Fruit fly (Drosophila melanogaster) Kc167 (cell line): ENCODE measurements around the gene CG43248.

Experiments used
- Myc ChIP-seq: fragments of >200 bp; optimal IDR thresholded peaks from 2 replicates; lab custom pipeline; 2017; ENCODE audit warnings: missing external identifiers
- Sin3A ChIP-seq: fragments of >200 bp; optimal IDR thresholded peaks from 2 replicates; lab custom pipeline; 2018; ENCODE audit warnings: missing external identifiers
- h ChIP-seq: fragments of >200 bp; optimal IDR thresholded peaks from 3 replicates; lab custom pipeline; 2018; ENCODE audit warnings: missing external identifiers
- insv ChIP-seq: fragments of >200 bp; optimal IDR thresholded peaks from 3 replicates; lab custom pipeline; 2018; ENCODE audit warnings: missing external identifiers
- psq ChIP-seq: fragments of >200 bp; optimal IDR thresholded peaks from 2 replicates; lab custom pipeline; 2017; ENCODE audit warnings: missing external identifiers
- ttk ChIP-seq: sonication (Bioruptor generic); optimal IDR thresholded peaks from 2 replicates; lab custom pipeline; 2017; ENCODE audit warnings: missing external identifiers

Gene CG43248

DNA sequence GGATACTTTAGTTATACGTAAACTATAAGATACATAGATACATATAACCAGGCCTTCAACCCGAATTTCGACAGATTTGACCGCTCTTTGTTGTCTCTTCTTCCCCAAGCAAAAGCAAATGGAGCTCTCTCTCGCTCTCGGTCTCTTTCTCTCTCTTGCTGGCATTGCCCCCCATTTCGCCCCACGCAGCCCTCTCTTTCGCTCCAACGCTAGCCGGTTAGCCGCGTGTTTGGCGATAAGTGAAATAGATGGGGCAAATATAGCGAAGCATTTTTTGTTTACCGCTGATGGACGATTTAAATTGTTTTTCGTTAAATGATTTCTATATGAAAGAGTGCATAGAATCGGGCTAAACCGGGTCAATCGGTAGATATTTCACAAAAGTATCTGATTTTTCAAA is 16.9 kb downstream of the CG43248 start:
- TF ChIP-seq psq (lab: Kevin White, UChicago), result no peak

DNA sequence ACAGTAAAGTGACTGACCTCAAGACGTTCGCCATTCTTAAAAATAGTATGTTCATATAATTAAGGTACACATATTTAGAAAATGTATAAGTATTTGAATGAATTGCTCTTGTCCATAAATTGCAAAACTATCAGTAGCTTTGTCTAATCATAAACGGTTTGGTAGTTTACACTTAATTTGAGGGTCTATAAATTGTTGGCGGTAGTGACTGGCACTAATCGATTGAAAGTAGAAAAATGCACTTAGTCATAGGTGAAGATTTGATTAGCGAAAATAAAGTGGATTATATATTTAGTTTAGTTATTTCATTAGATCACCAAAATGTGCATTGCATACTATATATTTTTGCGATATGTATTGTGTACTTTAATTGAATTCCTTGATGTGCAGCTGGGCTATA is 17.5 kb downstream of the CG43248 start:
- TF ChIP-seq insv (no peak), psq (lab: Kevin White, UChicago) (no peak), Sin3A (no peak), h (lab: Kevin White, UChicago) (no peak), Myc (no peak), ttk (no peak)

DNA sequence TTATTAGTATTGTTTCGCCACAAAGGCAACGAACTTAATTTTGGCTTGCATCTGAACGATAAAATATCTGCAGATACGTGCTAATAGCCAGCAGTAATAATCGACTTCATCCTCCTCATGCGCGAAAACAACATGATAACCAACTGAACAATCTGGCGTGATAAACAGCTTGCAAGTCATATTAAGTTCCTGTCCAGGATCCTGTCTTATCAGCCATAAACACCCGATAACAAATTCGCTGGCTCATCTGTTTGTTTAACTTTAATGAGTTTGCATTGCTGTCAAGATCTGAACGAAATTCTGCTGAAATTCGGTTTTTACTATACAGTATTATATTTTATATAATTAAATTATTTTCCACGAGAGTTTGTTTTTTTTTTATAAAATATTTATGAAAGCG is 18.0 kb downstream of the CG43248 start:
- TF ChIP-seq ttk (no peak), h (lab: Kevin White, UChicago) (no peak), psq (lab: Kevin White, UChicago) (no peak), Sin3A (no peak), insv (no peak), Myc (no peak)

DNA sequence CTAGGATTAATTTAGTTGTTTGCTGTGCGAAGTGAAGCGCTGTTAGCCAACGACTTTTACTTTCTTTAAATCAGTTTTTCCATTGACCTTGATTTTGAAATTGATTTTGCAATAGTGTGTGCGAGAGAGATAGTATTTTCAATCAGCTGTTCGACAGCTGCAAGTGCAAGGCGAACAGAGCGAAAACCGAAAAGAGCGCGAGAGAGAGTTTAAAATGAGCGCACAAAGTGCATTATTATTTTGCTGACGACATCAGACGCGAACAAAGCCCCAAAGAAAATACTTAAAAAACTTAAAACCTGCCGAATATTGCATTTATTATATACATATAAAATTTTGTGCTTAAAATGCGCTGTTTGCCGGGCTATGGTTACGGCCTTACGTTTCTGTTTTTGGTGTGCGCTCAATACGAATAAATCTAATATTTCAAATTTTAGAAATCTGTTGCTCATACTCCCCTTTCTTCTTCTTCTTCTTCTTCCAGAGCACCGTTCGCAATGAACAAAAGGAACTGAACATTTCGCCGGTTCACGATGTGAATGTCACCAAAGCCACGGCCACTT is 19.5 kb downstream of the CG43248 start:
- TF ChIP-seq h (lab: Kevin White, UChicago), result no peak
- no peak for TF ChIP-seq insv
- no peak for TF ChIP-seq psq (lab: Kevin White, UChicago)
- TF ChIP-seq Sin3A, result no peak
- no peak for TF ChIP-seq Myc
- no peak for TF ChIP-seq ttk

DNA sequence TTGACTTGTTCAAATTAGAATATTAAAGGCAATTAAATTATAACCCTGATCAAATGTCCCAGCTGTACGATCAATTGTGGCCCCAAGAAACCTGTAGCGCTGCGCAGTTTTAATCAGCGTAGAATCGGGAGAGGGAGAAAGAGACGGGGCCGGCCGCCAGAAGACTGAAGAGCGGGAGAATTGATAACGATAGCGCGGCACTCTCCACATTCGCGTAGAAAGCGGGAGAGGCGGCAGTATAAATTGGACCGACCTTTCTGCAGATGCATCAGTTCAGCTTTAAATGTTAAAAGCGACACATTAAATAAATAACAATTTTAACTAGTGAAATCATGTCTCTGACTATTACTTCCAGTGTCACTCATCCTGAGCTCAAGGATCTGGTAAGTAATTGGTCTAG is 20.5 kb downstream of the CG43248 start, which contains the start of gene MsrA:
Gene MsrA (plus strand): TSS at position 266 of the 400 bp plus-strand sequence.
- TF ChIP-seq ttk (no peak), psq (lab: Kevin White, UChicago) (no peak), Sin3A (no peak), h (lab: Kevin White, UChicago) (no peak), insv (no peak), Myc (no peak)

DNA sequence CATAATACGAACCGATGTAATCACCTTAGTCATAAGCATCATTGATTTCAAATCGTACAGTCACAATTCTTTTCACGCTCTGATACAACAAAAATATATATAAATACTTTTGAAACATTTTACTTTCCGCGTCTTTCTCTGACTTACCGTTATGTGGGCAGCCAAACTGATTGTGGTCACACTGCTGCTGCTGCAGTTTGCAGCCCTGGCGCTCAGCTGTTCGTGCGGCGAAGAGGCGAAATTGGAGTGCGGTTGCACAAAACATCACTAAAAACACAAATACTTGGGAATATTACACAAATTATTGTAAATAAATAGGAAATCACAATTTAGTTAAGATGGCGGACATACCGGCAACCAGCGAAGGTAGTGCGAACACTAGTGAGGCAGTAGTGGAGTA is 21.9 kb downstream of the CG43248 start, which contains the start of the genes gdl and gdl-ORF39:
Gene gdl (plus strand): TSS at position 48 of the 400 bp plus-strand sequence.
Gene gdl-ORF39 (plus strand): TSS at position 48 of the 400 bp plus-strand sequence.
- no peak for TF ChIP-seq ttk
- TF ChIP-seq Sin3A, result no peak
- no peak for TF ChIP-seq psq (lab: Kevin White, UChicago)
- TF ChIP-seq insv, result no peak
- no peak for TF ChIP-seq Myc
- no peak for TF ChIP-seq h (lab: Kevin White, UChicago)

DNA sequence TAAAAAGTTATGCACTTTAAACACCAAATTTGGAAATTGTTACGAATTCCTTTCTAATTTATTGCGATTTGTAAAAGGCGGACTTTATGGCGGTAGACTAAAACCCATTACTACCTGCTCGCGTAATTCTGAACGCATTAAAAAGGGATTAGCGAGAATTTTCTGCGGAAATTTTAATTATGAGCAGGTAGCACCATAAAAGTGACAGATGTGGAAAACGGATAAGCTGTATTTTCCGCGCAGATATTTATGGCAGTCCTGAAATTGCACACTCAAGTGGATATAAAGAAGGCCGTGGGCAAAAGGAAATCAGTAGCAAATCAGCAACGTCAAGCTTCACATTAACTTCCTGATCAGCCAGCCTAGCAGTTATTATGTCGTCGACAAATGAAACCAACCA is 22.5 kb downstream of the CG43248 start, which contains the start of gene Z600:
Gene Z600 (plus strand): TSS at position 312 of the 400 bp plus-strand sequence.
- TF ChIP-seq psq (lab: Kevin White, UChicago) (no peak), insv (no peak), ttk (no peak), h (lab: Kevin White, UChicago) (no peak), Myc (no peak), Sin3A (no peak)

DNA sequence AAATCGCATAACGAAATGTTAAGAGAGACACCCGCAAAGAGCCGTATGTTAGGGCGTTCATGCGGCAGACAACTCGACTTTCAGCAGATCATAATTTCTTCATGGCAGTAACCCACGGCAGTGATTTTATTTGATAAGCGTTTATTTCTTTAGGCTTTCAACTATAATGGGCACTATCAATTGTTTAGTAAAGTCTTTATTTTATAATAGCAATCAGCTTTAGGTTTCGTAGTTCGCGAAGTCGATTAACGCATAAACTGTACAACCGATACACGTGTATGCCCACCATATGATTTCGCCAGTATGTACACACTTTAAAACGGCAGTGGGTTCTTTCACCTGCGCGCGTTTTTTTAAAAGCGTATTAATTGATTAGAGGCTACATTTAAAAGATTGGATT is 23.0 kb downstream of the CG43248 start, which contains the start of gene CG7841:
Gene CG7841 (minus strand): TSS at position 20 of the 400 bp plus-strand sequence.
- no peak for TF ChIP-seq ttk

DNA sequence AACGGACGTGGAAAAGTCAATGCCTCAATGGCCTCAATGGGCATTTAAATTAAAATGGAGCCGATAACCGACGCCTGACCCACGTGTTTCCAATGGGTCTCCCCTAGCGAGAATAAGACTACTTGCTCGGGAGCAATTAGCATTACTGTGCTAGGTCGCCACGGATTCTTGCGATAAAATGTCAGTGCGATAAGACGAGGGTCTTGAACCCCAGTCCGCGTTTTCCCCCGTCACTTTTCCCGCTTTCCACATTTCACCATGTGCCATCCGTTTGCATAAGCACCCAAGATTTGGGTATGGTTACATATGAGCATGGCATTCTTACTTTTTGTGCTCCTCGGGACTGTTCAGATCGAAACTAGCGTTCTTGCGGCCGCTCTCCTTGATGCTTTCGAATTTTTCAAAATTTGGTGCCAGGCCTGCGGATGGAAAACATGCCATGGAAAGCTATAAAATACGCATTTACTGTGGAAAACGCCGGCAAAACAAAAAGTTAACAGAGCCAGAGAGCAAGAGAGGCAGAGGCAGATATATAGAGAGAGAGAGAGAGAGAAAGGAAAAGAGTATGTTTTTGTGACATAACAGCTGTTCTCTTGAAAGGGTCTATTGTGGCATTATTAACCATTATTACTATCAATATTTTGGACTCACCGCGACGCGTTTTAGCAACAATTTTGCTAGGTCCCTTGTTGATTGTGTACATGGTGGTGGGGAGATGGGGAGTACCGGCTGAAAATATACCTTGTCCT is 24.0 kb downstream of the CG43248 start:
- TF ChIP-seq psq (lab: Kevin White, UChicago) (no peak), h (lab: Kevin White, UChicago) (no peak), ttk (no peak), insv (no peak), Myc (no peak), Sin3A (no peak)

DNA sequence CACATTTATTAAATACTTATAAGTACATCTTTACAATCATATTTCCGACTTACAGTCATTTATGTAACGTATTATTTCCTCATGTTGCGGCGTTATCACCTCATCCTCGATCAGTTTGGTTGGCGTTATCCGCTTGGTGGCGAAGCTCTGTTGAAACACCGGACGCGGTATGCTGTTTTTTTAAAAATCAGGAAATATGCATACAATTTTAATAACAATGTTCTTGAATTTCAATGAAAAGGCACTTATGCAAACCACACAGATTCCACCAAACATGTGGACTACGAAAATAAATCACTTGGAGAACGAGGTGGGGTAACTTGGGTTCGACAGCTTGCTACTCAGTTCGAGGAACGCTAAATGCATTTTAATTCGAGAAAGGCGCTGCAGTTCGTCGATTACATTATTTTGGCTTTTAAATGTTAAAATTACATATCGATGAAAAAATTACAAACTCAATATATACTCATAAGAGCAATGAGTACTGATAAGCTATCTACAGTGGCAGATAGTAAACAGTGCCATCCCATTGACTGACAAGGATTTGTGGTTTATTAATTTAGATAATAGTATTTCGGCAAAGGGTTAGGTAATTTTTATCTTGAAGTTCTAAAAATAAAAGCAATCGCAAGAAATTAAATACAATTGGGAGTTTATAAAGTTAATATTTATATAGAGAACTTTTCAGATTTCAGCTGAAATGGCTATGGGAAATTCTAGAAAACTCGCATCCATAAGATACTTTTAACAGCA is 24.9 kb downstream of the CG43248 start:
- no peak for TF ChIP-seq h (lab: Kevin White, UChicago)
- no peak for TF ChIP-seq insv
- TF ChIP-seq Myc, result no peak
- TF ChIP-seq psq (lab: Kevin White, UChicago), result no peak
- no peak for TF ChIP-seq ttk
- no peak for TF ChIP-seq Sin3A

DNA sequence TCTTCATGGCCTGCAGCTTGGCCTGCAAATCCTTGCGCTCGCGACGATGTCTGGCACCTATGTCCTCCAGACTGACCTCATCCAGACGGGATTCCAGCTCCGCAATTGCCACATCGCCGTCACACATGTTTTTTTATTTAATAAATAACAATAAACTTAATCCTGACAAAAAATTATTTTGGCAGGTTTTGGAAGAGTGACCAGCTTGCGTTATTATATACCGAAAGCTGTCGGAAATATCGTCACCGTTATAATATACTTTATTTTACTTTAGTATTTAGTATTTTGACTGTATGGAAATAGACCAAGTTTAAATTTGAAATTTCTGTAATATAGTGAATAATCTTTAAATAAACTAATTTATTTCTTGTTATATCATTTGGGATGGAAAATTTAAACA is 26.6 kb downstream of the CG43248 start, which contains the start of gene CG7857:
Gene CG7857 (minus strand): TSS at position 208 of the 400 bp plus-strand sequence.
- TF ChIP-seq insv (no peak), psq (lab: Kevin White, UChicago) (no peak), Myc (no peak), h (lab: Kevin White, UChicago) (no peak), ttk (no peak), Sin3A (no peak)

DNA sequence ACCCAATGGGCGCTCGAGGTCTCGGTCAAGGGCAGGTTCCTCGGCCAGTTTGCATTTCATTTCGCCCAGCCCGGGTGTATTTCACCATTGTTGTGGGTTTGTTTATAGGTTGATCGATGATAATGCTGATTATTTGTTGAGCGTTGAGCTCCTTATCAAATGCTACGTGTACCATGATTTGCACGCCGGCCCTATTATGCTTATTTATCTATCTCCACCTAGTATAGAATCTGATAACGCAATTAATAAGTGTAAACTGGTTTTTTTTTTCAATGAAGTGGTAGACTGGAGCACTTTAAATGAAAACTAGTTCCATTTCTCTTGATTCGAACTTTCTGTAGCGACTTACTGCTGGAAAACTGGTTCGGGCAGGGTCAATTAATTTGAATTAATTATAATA is 29.0 kb downstream of the CG43248 start:
- TF ChIP-seq Sin3A, result no peak
- TF ChIP-seq psq (lab: Kevin White, UChicago), result no peak
- no peak for TF ChIP-seq Myc
- no peak for TF ChIP-seq insv
- no peak for TF ChIP-seq ttk
- TF ChIP-seq h (lab: Kevin White, UChicago), result no peak

DNA sequence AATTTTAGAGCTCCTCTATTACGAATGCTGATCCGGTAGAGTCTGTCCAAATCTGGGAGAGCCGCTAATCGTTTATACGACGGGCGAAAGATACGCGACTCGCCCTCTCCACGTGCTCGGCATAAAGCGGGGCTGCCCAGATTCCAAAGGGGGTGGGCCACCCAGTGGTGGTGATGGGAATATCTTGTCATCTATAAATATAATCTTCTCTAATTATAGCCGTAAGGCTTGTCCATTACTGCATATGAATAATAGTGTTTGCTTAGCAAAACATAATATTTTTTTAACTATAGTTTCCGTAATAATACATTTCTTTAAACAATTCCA is 29.7 kb downstream of the CG43248 start:
- TF ChIP-seq insv (no peak), ttk (no peak), h (lab: Kevin White, UChicago) (no peak), psq (lab: Kevin White, UChicago) (no peak), Myc (no peak), Sin3A (no peak)
